Fruit fly (Drosophila melanogaster) whole organism, embryonic: ENCODE results near the gene Iru.

ENCODE experiments used
- Atf-2 ChIP-seq: fragments of 200-800 bp; sonication (Bioruptor generic); optimal IDR thresholded peaks from 2 replicates; lab custom pipeline; 2016; ENCODE audit warnings: missing biosample characterization, missing genetic modification characterization
- CG11398 ChIP-seq: fragments of 200-800 bp; sonication (Bioruptor generic); optimal IDR thresholded peaks from 2 replicates; lab custom pipeline; 2016; ENCODE audit warnings: missing biosample characterization, missing genetic modification characterization
- CG12104 ChIP-seq: fragments of 200-800 bp; sonication (Bioruptor generic); optimal IDR thresholded peaks from 3 replicates; lab custom pipeline; 2016; ENCODE audit warnings: missing biosample characterization, missing genetic modification characterization
- CG12769 ChIP-seq: fragments of 200-800 bp; sonication (Bioruptor generic); optimal IDR thresholded peaks from 2 replicates; lab custom pipeline; 2019; ENCODE audit warnings: missing biosample characterization, mild to moderate bottlenecking, missing genetic modification characterization, moderate library complexity
- CG16779 ChIP-seq: fragments of 200-800 bp; sonication (Bioruptor generic); IDR thresholded peaks from 2 replicates; pipeline ENCODE4 v1.3.6; 2022; ENCODE audit warnings: missing biosample characterization, missing genetic modification characterization
- CG1832 ChIP-seq: fragments of 200-800 bp; sonication (Bioruptor generic); optimal IDR thresholded peaks from 2 replicates; lab custom pipeline; 2017; ENCODE audit warnings: missing biosample characterization, mild to moderate bottlenecking, missing genetic modification characterization, inconsistent platforms
- CG18476 ChIP-seq: fragments of 200-800 bp; sonication (Bioruptor generic); optimal IDR thresholded peaks from 2 replicates; lab custom pipeline; 2016; ENCODE audit warnings: missing biosample characterization, mild to moderate bottlenecking, missing genetic modification characterization
- CG30020 ChIP-seq: fragments of 200-800 bp; optimal IDR thresholded peaks from 2 replicates; lab custom pipeline; 2019; ENCODE audit warnings: missing biosample characterization, mild to moderate bottlenecking, missing genetic modification characterization, moderate library complexity
- CG33557 ChIP-seq: fragments of 200-800 bp; sonication (Bioruptor generic); optimal IDR thresholded peaks from 2 replicates; lab custom pipeline; 2019; ENCODE audit warnings: missing biosample characterization, mild to moderate bottlenecking, missing genetic modification characterization, moderate library complexity
- CG3847 ChIP-seq: fragments of 200-800 bp; sonication (Bioruptor generic); IDR thresholded peaks from 2 replicates; pipeline ENCODE4 v1.3.6; 2022; ENCODE audit warnings: missing biosample characterization, missing genetic modification characterization
- CG5953 ChIP-seq: fragments of 200-800 bp; sonication (Bioruptor generic); IDR thresholded peaks from 2 replicates; pipeline ENCODE4 v1.3.6; 2022; ENCODE audit warnings: missing biosample characterization, missing genetic modification characterization
- CG6175 ChIP-seq: fragments of 200-800 bp; sonication (Bioruptor generic); IDR thresholded peaks from 3 replicates; pipeline ENCODE4 v1.3.6; 2022; ENCODE audit warnings: missing biosample characterization, missing genetic modification characterization
- CG6813 ChIP-seq: fragments of 200-800 bp; sonication (Bioruptor generic); optimal IDR thresholded peaks from 2 replicates; lab custom pipeline; 2017; ENCODE audit warnings: missing biosample characterization, missing genetic modification characterization, mild to moderate bottlenecking, moderate library complexity, missing genetic modification reagents
- CG6854 ChIP-seq: fragments of 200-800 bp; sonication (Bioruptor generic); optimal IDR thresholded peaks from 3 replicates; lab custom pipeline; 2017; ENCODE audit warnings: missing biosample characterization, mild to moderate bottlenecking, missing genetic modification characterization
- CG8388 ChIP-seq: fragments of 200-800 bp; sonication (Bioruptor generic); optimal IDR thresholded peaks from 2 replicates; lab custom pipeline; 2019; ENCODE audit warnings: missing biosample characterization, mild to moderate bottlenecking, missing genetic modification characterization, moderate library complexity
- CG9437 ChIP-seq: fragments of 200-800 bp; sonication (Bioruptor generic); optimal IDR thresholded peaks from 2 replicates; lab custom pipeline; 2018; ENCODE audit warnings: missing biosample characterization, mild to moderate bottlenecking, missing genetic modification characterization
- CG9727 ChIP-seq: fragments of 200-800 bp; sonication (Bioruptor generic); optimal IDR thresholded peaks from 3 replicates; lab custom pipeline; 2017; ENCODE audit warnings: missing biosample characterization, mild to moderate bottlenecking, missing genetic modification characterization
- Dad ChIP-seq: fragments of 200-800 bp; sonication (Bioruptor generic); optimal IDR thresholded peaks from 3 replicates; lab custom pipeline; 2016; ENCODE audit warnings: missing biosample characterization, missing genetic modification characterization
- Dbx ChIP-seq: fragments of 200-800 bp; sonication (Bioruptor generic); IDR thresholded peaks from 3 replicates; pipeline ENCODE4 v1.3.6; 2022; ENCODE audit warnings: missing biosample characterization, missing genetic modification characterization
- Doc2 ChIP-seq: fragments of 200-800 bp; sonication (Bioruptor generic); IDR thresholded peaks from 2 replicates; pipeline ENCODE4 v1.3.6; 2022; ENCODE audit warnings: missing biosample characterization, missing genetic modification characterization
- Doc3 ChIP-seq: fragments of 200-800 bp; sonication (Bioruptor generic); IDR thresholded peaks from 3 replicates; pipeline ENCODE4 v1.3.6; 2022; ENCODE audit warnings: missing biosample characterization, missing genetic modification characterization; ENCODE audit not compliant: partially characterized antibody
- MESR4 ChIP-seq: fragments of 200-800 bp; sonication (Bioruptor generic); optimal IDR thresholded peaks from 2 replicates; lab custom pipeline; 2018; ENCODE audit warnings: missing biosample characterization, mild to moderate bottlenecking, missing genetic modification characterization, moderate library complexity
- Max ChIP-seq: fragments of 200-800 bp; sonication (Bioruptor generic); optimal IDR thresholded peaks from 2 replicates; lab custom pipeline; 2016; ENCODE audit warnings: missing biosample characterization, mild to moderate bottlenecking, missing genetic modification characterization
- Med ChIP-seq: fragments of 200-800 bp; sonication (Bioruptor generic); peaks from one replicate; lab custom pipeline; 2016; ENCODE audit warnings: missing biosample characterization, missing genetic modification characterization, mild to moderate bottlenecking, inconsistent platforms, moderate library complexity
- Oaz ChIP-seq: fragments of 200-800 bp; sonication (Bioruptor generic); IDR thresholded peaks from 2 replicates; pipeline ENCODE4 v1.3.6; 2022; ENCODE audit warnings: missing biosample characterization, missing genetic modification characterization
- Rx ChIP-seq: fragments of 200-800 bp; sonication (Bioruptor generic); IDR thresholded peaks from 2 replicates; pipeline ENCODE4 v1.3.6; 2022; ENCODE audit warnings: missing biosample characterization, missing genetic modification characterization
- Scr ChIP-seq: fragments of 200-800 bp; sonication (Bioruptor generic); IDR thresholded peaks from 2 replicates; pipeline ENCODE4 v1.3.6; 2022; ENCODE audit warnings: missing biosample characterization, missing genetic modification characterization; ENCODE audit not compliant: partially characterized antibody
- Sry-β ChIP-seq: fragments of 200-800 bp; sonication (Bioruptor generic); optimal IDR thresholded peaks from 2 replicates; lab custom pipeline; 2018; ENCODE audit warnings: missing biosample characterization, mild to moderate bottlenecking, missing genetic modification characterization, moderate library complexity
- Tbp ChIP-seq: fragments of >200 bp; optimal IDR thresholded peaks from 2 replicates; lab custom pipeline; 2018; ENCODE audit warnings: missing biosample characterization, missing genetic modification characterization
- al ChIP-seq: fragments of 200-800 bp; sonication (Bioruptor generic); IDR thresholded peaks from 2 replicates; pipeline ENCODE4 v1.3.6; 2022; ENCODE audit warnings: missing biosample characterization, missing genetic modification characterization
- btn ChIP-seq: fragments of 200-800 bp; sonication (Bioruptor generic); optimal IDR thresholded peaks from 2 replicates; lab custom pipeline; 2016; ENCODE audit warnings: missing biosample characterization, missing genetic modification characterization
- cato ChIP-seq: fragments of 200-800 bp; sonication (Bioruptor generic); optimal IDR thresholded peaks from 2 replicates; lab custom pipeline; 2016; ENCODE audit warnings: missing biosample characterization, missing genetic modification characterization, borderline replicate concordance
- dan ChIP-seq: fragments of 200-800 bp; sonication (Bioruptor generic); IDR thresholded peaks from 2 replicates; pipeline ENCODE4 v1.3.6; 2022; ENCODE audit warnings: missing biosample characterization, missing genetic modification characterization
- dysf ChIP-seq: fragments of 200-800 bp; sonication (Bioruptor generic); IDR thresholded peaks from 3 replicates; pipeline ENCODE4 v1.3.6; 2022; ENCODE audit warnings: missing biosample characterization, missing genetic modification characterization
- esg ChIP-seq: fragments of 200-800 bp; sonication (Bioruptor generic); conservative IDR thresholded peaks from 2 replicates; pipeline ENCODE4 v1.3.6; 2022; ENCODE audit warnings: missing biosample characterization, missing genetic modification characterization
- fd102C ChIP-seq: fragments of 200-800 bp; sonication (Bioruptor generic); optimal IDR thresholded peaks from 2 replicates; lab custom pipeline; 2018; ENCODE audit warnings: missing biosample characterization, mild to moderate bottlenecking, missing genetic modification characterization, moderate library complexity
- gcm ChIP-seq: fragments of 200-800 bp; sonication (Bioruptor generic); optimal IDR thresholded peaks from 2 replicates; lab custom pipeline; 2019; ENCODE audit warnings: missing biosample characterization, mild to moderate bottlenecking, missing genetic modification characterization, moderate library complexity
- gt ChIP-seq: fragments of 200-800 bp; sonication (Bioruptor generic); IDR thresholded peaks from 2 replicates; pipeline ENCODE4 v1.3.6; 2022; ENCODE audit warnings: missing biosample characterization, missing genetic modification characterization
- inv ChIP-seq: fragments of 200-800 bp; sonication (Bioruptor generic); IDR thresholded peaks from 2 replicates; pipeline ENCODE4 v1.3.6; 2022; ENCODE audit warnings: missing biosample characterization, missing genetic modification characterization; ENCODE audit not compliant: partially characterized antibody
- lmd ChIP-seq: fragments of 200-800 bp; sonication (Bioruptor generic); IDR thresholded peaks from 2 replicates; pipeline ENCODE4 v1.3.6; 2022; ENCODE audit warnings: missing biosample characterization, missing genetic modification characterization
- nerfin-1 ChIP-seq: fragments of 200-800 bp; sonication (Bioruptor generic); optimal IDR thresholded peaks from 3 replicates; lab custom pipeline; 2019; ENCODE audit warnings: missing biosample characterization, mild to moderate bottlenecking, missing genetic modification characterization, moderate library complexity
- nmo ChIP-seq: fragments of 200-800 bp; sonication (Bioruptor generic); optimal IDR thresholded peaks from 2 replicates; lab custom pipeline; 2018; ENCODE audit warnings: missing biosample characterization, mild to moderate bottlenecking, missing genetic modification characterization, moderate library complexity
- repo ChIP-seq: fragments of 200-800 bp; sonication (Bioruptor generic); optimal IDR thresholded peaks from 2 replicates; lab custom pipeline; 2016; ENCODE audit warnings: missing biosample characterization, missing genetic modification characterization
- sens ChIP-seq: fragments of 200-800 bp; sonication (Bioruptor generic); peaks from one replicate; lab custom pipeline; 2016; ENCODE audit warnings: missing biosample characterization, missing genetic modification characterization
- seq ChIP-seq: fragments of 200-800 bp; sonication (Bioruptor generic); IDR thresholded peaks from 2 replicates; pipeline ENCODE4 v1.3.6; 2022; ENCODE audit warnings: missing biosample characterization, missing genetic modification characterization
- stc ChIP-seq: fragments of 200-800 bp; sonication (Bioruptor generic); IDR thresholded peaks from 2 replicates; pipeline ENCODE4 v1.3.6; 2022; ENCODE audit warnings: missing biosample characterization, missing genetic modification characterization
- stwl ChIP-seq: fragments of 200-800 bp; sonication (Bioruptor generic); optimal IDR thresholded peaks from 3 replicates; lab custom pipeline; 2018; ENCODE audit warnings: missing biosample characterization, mild to moderate bottlenecking, missing genetic modification characterization, moderate library complexity
- toy ChIP-seq: fragments of 200-800 bp; sonication (Bioruptor generic); IDR thresholded peaks from 2 replicates; pipeline ENCODE4 v1.3.6; 2022; ENCODE audit warnings: missing biosample characterization, missing genetic modification characterization
- tup ChIP-seq: fragments of 200-800 bp; sonication (Bioruptor generic); optimal IDR thresholded peaks from 2 replicates; lab custom pipeline; 2016; ENCODE audit warnings: missing biosample characterization, mild to moderate bottlenecking, missing genetic modification characterization, moderate library complexity
- tx ChIP-seq: fragments of 200-800 bp; sonication (Bioruptor generic); optimal IDR thresholded peaks from 2 replicates; lab custom pipeline; 2016; ENCODE audit warnings: missing biosample characterization, missing genetic modification characterization
- vfl ChIP-seq: fragments of 200-800 bp; sonication (Bioruptor generic); optimal IDR thresholded peaks from 2 replicates; lab custom pipeline; 2016; ENCODE audit warnings: missing biosample characterization, missing genetic modification characterization
- zen ChIP-seq: fragments of 200-800 bp; sonication (Bioruptor generic); optimal IDR thresholded peaks from 3 replicates; lab custom pipeline; 2018; ENCODE audit warnings: missing biosample characterization, mild to moderate bottlenecking, missing genetic modification characterization, moderate library complexity

Gene Iru

DNA sequence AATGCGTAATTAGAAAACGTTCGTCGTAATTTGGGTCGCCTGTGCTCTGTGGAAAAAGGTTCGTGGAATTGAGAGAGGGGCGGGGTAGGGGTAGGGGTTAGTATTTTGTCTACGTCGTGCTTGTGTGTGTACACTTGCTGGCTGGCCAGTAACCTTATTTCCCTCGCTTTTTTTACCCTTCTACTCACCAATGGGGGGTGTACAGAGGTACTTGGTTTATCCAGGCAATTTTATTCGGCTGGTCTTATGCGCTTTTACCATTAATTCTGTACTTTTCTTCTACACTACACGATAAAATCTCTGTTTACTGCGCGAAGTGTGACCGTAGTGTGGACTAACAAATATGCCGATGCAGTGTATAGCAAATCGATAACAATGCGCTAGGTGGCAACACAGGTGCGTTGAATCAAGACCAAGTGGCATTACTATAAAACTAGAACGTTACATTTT lies 13.5 kb downstream of the Iru start, which contains the start of gene tgo (continued):
- peak; percentile 46 for TF ChIP-seq nerfin-1 (tag; lab: Kevin White, UChicago)
- no peak for TF ChIP-seq seq
- no peak for TF ChIP-seq Max (GFP tag; lab: Kevin White, UChicago)
- no peak for TF ChIP-seq repo (GFP tag; lab: Kevin White, UChicago)
- TF ChIP-seq CG9437, result no peak
- no peak for TF ChIP-seq inv
- no peak for TF ChIP-seq dan (GFP tag; lab: Robert Waterston, UW)
- TF ChIP-seq CG16779 (GFP tag; lab: Robert Waterston, UW), result no peak
- TF ChIP-seq CG6854 (GFP tag; lab: Kevin White, UChicago), result no peak
- TF ChIP-seq CG3847 (GFP tag; lab: Robert Waterston, UW), result peak; percentile 59; the same call in 1 of the 2 replicates
- TF ChIP-seq sens (GFP tag; lab: Kevin White, UChicago), result peak; percentile 88
- TF ChIP-seq CG12104 (GFP tag; lab: Kevin White, UChicago), result no peak
- TF ChIP-seq btn (GFP tag; lab: Kevin White, UChicago), result no peak
- no peak for TF ChIP-seq Atf-2 (GFP tag; lab: Kevin White, UChicago)
- no peak for TF ChIP-seq stc (GFP tag; lab: Robert Waterston, UW)
- peak; percentile 43 for TF ChIP-seq CG30020 (tag; lab: Kevin White, UChicago)
- TF ChIP-seq Dbx, result no peak
- TF ChIP-seq toy (GFP tag; lab: Robert Waterston, UW), result no peak
- no peak for TF ChIP-seq tup (GFP tag; lab: Kevin White, UChicago)
- no peak for TF ChIP-seq al
- no peak for TF ChIP-seq zen
- no peak for TF ChIP-seq dysf (GFP tag; lab: Robert Waterston, UW)
- TF ChIP-seq gcm, result peak; percentile 36
- no peak for TF ChIP-seq lmd
- peak; percentile 71 for TF ChIP-seq stwl (tag; lab: Kevin White, UChicago)
- TF ChIP-seq CG12769 (tag; lab: Kevin White, UChicago), result no peak
- TF ChIP-seq CG6175, result no peak
- no peak for TF ChIP-seq Doc3 (GFP tag; lab: Robert Waterston, UW)
- TF ChIP-seq CG5953 (GFP tag; lab: Robert Waterston, UW), result no peak
- no peak for TF ChIP-seq Doc2
- no peak for TF ChIP-seq CG11398 (GFP tag; lab: Kevin White, UChicago)
- no peak for TF ChIP-seq tx
- no peak for TF ChIP-seq cato (GFP tag; lab: Kevin White, UChicago)
- TF ChIP-seq Dad, result no peak
- peak; percentile 96 for TF ChIP-seq MESR4 (GFP tag; lab: Kevin White, UChicago)
- no peak for TF ChIP-seq esg (GFP tag; lab: Robert Waterston, UW)
- TF ChIP-seq Rx, result no peak
- no peak for TF ChIP-seq CG6813 (GFP tag; lab: Kevin White, UChicago)
- peak; percentile 52 for TF ChIP-seq nmo
- no peak for TF ChIP-seq CG1832 (GFP tag; lab: Kevin White, UChicago)
- no peak for TF ChIP-seq fd102C (GFP tag; lab: Kevin White, UChicago)
- no peak for TF ChIP-seq Oaz (GFP tag; lab: Robert Waterston, UW)
- TF ChIP-seq Scr (GFP tag; lab: Robert Waterston, UW), result peak; percentile 52
- TF ChIP-seq Med, result peak; percentile 72
- no peak for TF ChIP-seq vfl
- TF ChIP-seq CG18476 (GFP tag; lab: Kevin White, UChicago), result no peak
- TF ChIP-seq Tbp (GFP tag; lab: Kevin White, UChicago), result no peak
- TF ChIP-seq CG8388, result no peak
- no peak for TF ChIP-seq Sry-β (GFP tag; lab: Kevin White, UChicago)
- TF ChIP-seq CG33557 (GFP tag; lab: Kevin White, UChicago), result peak; percentile 13
- peak; percentile 9 for TF ChIP-seq CG9727 (GFP tag; lab: Kevin White, UChicago)
- TF ChIP-seq gt (GFP tag; lab: Robert Waterston, UW), result no peak
